Worm (Caenorhabditis elegans) whole organism, L4 larva: ENCODE measurements around the gene Y116A8C.37.

Experiments used
- D1046.2 ChIP-seq: fragments of 200-800 bp; sonication (Bioruptor generic); IDR thresholded peaks from 2 replicates; pipeline ENCODE4 v1.3.6; 2022; ENCODE audit warnings: missing genetic modification characterization, missing compliant biosample characterization
- Y105C5A.15 ChIP-seq: fragments of 200-800 bp; sonication (Bioruptor generic); IDR thresholded peaks from 2 replicates; pipeline ENCODE4 v1.3.6; 2022; ENCODE audit warnings: missing genetic modification characterization, missing compliant biosample characterization
- Y48G9A.11 ChIP-seq: fragments of 200-800 bp; sonication (Bioruptor generic); IDR thresholded peaks from 2 replicates; pipeline ENCODE4 v1.3.6; 2022; ENCODE audit warnings: missing genetic modification reagents, missing genetic modification characterization, missing compliant biosample characterization
- Y75B8A.6 ChIP-seq: fragments of 200-800 bp; sonication (Bioruptor generic); IDR thresholded peaks from 2 replicates; pipeline ENCODE4 v1.3.6; 2022; ENCODE audit warnings: missing genetic modification reagents, missing genetic modification characterization, missing compliant biosample characterization
- ZK337.2 ChIP-seq: fragments of 200-800 bp; sonication (Bioruptor generic); IDR thresholded peaks from 2 replicates; pipeline ENCODE4 v1.3.6; 2022; ENCODE audit warnings: missing genetic modification reagents, missing genetic modification characterization, missing compliant biosample characterization
- aly-2 ChIP-seq: sonication (generic microtip); optimal IDR thresholded peaks from 2 replicates; lab custom pipeline; 2018; ENCODE audit warnings: missing biosample characterization, missing genetic modification characterization
- ama-1 ChIP-seq: fragments of 150-350 bp; optimal IDR thresholded peaks from 2 replicates; lab custom pipeline; 2014; ENCODE audit warnings: inconsistent platforms, mixed read lengths
- arid-1 ChIP-seq: fragments of 200-800 bp; sonication (Bioruptor generic); conservative IDR thresholded peaks from 2 replicates; pipeline ENCODE4 v1.3.6; 2022; ENCODE audit warnings: missing genetic modification reagents, missing genetic modification characterization, missing compliant biosample characterization
- attf-4 ChIP-seq: sonication (generic microtip); optimal IDR thresholded peaks from 3 replicates; lab custom pipeline; 2017; ENCODE audit warnings: missing biosample characterization, missing genetic modification characterization
- ceh-44 ChIP-seq: fragments of 200-800 bp; sonication (Bioruptor generic); IDR thresholded peaks from 2 replicates; pipeline ENCODE4 v1.3.6; 2022; ENCODE audit warnings: missing genetic modification reagents, missing genetic modification characterization, missing compliant biosample characterization
- ctbp-1 ChIP-seq: fragments of 200-800 bp; sonication (Bioruptor generic); IDR thresholded peaks from 2 replicates; pipeline ENCODE4 v1.3.6; 2022; ENCODE audit warnings: missing genetic modification reagents, missing genetic modification characterization, missing compliant biosample characterization
- daf-12 ChIP-seq: fragments of 150-350 bp; optimal IDR thresholded peaks from 2 replicates; lab custom pipeline; 2014; ENCODE audit warnings: missing biosample characterization, missing genetic modification reagents, missing genetic modification characterization
- fkh-10 ChIP-seq: fragments of 150-350 bp; optimal IDR thresholded peaks from 2 replicates; lab custom pipeline; 2014; ENCODE audit warnings: missing biosample characterization, missing genetic modification reagents, missing genetic modification characterization
- hif-1 ChIP-seq, 2 experiments: sonication (generic microtip); optimal IDR thresholded peaks; 2 replicates each; lab custom pipeline; 2016 to 2017; ENCODE audit warnings: missing compliant biosample characterization in 2 of 2, missing genetic modification characterization in 2 of 2, missing genetic modification reagents in 2 of 2, missing genotype in 2 of 2, mild to moderate bottlenecking in 1 of 2
- hlh-11 ChIP-seq: fragments of 200-800 bp; sonication (Bioruptor generic); optimal IDR thresholded peaks from 2 replicates; lab custom pipeline; 2018; ENCODE audit warnings: mild to moderate bottlenecking, missing genetic modification characterization, missing compliant biosample characterization
- hlh-30 ChIP-seq: sonication (generic microtip); optimal IDR thresholded peaks from 2 replicates; lab custom pipeline; 2017; ENCODE audit warnings: antibody characterized with exemption, mild to moderate bottlenecking, missing genetic modification characterization, missing compliant biosample characterization; ENCODE audit not compliant: insufficient read depth
- lim-7 ChIP-seq: fragments of 200-800 bp; sonication (Bioruptor generic); IDR thresholded peaks from 2 replicates; pipeline ENCODE4 v1.3.6; 2022; ENCODE audit warnings: missing genetic modification characterization, missing compliant biosample characterization
- lin-1 ChIP-seq: fragments of 200-800 bp; sonication (Bioruptor generic); IDR thresholded peaks from 2 replicates; pipeline ENCODE4 v1.3.6; 2022; ENCODE audit warnings: missing genetic modification reagents, missing genetic modification characterization, missing compliant biosample characterization
- lin-13 ChIP-seq: fragments of 150-350 bp; optimal IDR thresholded peaks from 2 replicates; lab custom pipeline; 2014; ENCODE audit warnings: missing biosample characterization, missing genetic modification reagents, missing genetic modification characterization
- lin-29 ChIP-seq: fragments of 200-800 bp; sonication (Bioruptor generic); IDR thresholded peaks from 2 replicates; pipeline ENCODE4 v1.3.6; 2022; ENCODE audit warnings: missing genetic modification reagents, missing genetic modification characterization, missing compliant biosample characterization
- lin-39 ChIP-seq: fragments of 150-350 bp; optimal IDR thresholded peaks from 2 replicates; lab custom pipeline; 2014; ENCODE audit warnings: missing biosample characterization, missing genetic modification reagents, missing genetic modification characterization
- lir-3 ChIP-seq: sonication (generic microtip); optimal IDR thresholded peaks from 2 replicates; lab custom pipeline; 2016; ENCODE audit warnings: mild to moderate bottlenecking, missing genetic modification characterization, missing compliant biosample characterization
- madf-9 ChIP-seq: fragments of 200-800 bp; sonication (Bioruptor generic); conservative IDR thresholded peaks from 2 replicates; pipeline ENCODE4 v1.3.6; 2022; ENCODE audit warnings: missing genetic modification reagents, missing genetic modification characterization, missing compliant biosample characterization
- mdt-29 ChIP-seq: fragments of 200-800 bp; sonication (Bioruptor generic); IDR thresholded peaks from 2 replicates; pipeline ENCODE4 v1.3.6; 2022; ENCODE audit warnings: missing genetic modification reagents, missing genetic modification characterization, missing compliant biosample characterization
- mep-1 ChIP-seq: fragments of 150-350 bp; sonication (generic microtip); optimal IDR thresholded peaks from 3 replicates; lab custom pipeline; 2014; ENCODE audit warnings: missing biosample characterization, missing genetic modification characterization
- nhr-10 ChIP-seq: fragments of 150-350 bp; optimal IDR thresholded peaks from 2 replicates; lab custom pipeline; 2014; ENCODE audit warnings: missing biosample characterization, missing genetic modification characterization
- nhr-6 ChIP-seq: fragments of 150-350 bp; optimal IDR thresholded peaks from 2 replicates; lab custom pipeline; 2014; ENCODE audit warnings: missing biosample characterization, missing genetic modification characterization
- nhr-76 ChIP-seq: fragments of 150-350 bp; optimal IDR thresholded peaks from 2 replicates; lab custom pipeline; 2014; ENCODE audit warnings: missing biosample characterization, missing genetic modification characterization
- nhr-77 ChIP-seq: fragments of 150-350 bp; optimal IDR thresholded peaks from 2 replicates; lab custom pipeline; 2014; ENCODE audit warnings: missing biosample characterization, missing genetic modification characterization
- saeg-2 ChIP-seq: fragments of 200-800 bp; sonication (Bioruptor generic); IDR thresholded peaks from 2 replicates; pipeline ENCODE4 v1.3.6; 2022; ENCODE audit warnings: missing genetic modification reagents, missing genetic modification characterization, missing compliant biosample characterization
- set-16 ChIP-seq: fragments of 200-800 bp; sonication (Bioruptor generic); IDR thresholded peaks from 2 replicates; pipeline ENCODE4 v1.3.6; 2022; ENCODE audit warnings: missing genetic modification reagents, missing genetic modification characterization, missing compliant biosample characterization
- snpc-1.2 ChIP-seq: fragments of 200-800 bp; sonication (Bioruptor generic); IDR thresholded peaks from 2 replicates; pipeline ENCODE4 v1.3.6; 2022; ENCODE audit warnings: missing genetic modification reagents, missing genetic modification characterization, missing compliant biosample characterization
- tag-97 ChIP-seq: fragments of 200-800 bp; sonication (Bioruptor generic); IDR thresholded peaks from 2 replicates; pipeline ENCODE4 v1.3.6; 2022; ENCODE audit warnings: missing genetic modification characterization, missing compliant biosample characterization
- tra-1 ChIP-seq: fragments of 200-800 bp; sonication (Bioruptor generic); IDR thresholded peaks from 2 replicates; pipeline ENCODE4 v1.3.6; 2022; ENCODE audit warnings: missing genetic modification reagents, missing genetic modification characterization, missing compliant biosample characterization
- unc-130 ChIP-seq: sonication (generic microtip); optimal IDR thresholded peaks from 2 replicates; lab custom pipeline; 2016; ENCODE audit warnings: missing genetic modification reagents, missing genetic modification characterization, missing compliant biosample characterization
- unc-62 ChIP-seq, 3 experiments: fragments of 150-350 bp in 1 of 3; sonication (generic microtip); optimal IDR thresholded peaks in 2 of 3; peaks in 1 of 3; 1 replicate in 1 of 3; 2 replicates in 2 of 3; lab custom pipeline; 2014 to 2017; ENCODE audit warnings: missing biosample characterization in 3 of 3, missing genetic modification characterization in 3 of 3, missing genetic modification reagents in 3 of 3, missing genotype in 1 of 3
- vab-7 ChIP-seq: fragments of 200-800 bp; sonication (Bioruptor generic); IDR thresholded peaks from 2 replicates; pipeline ENCODE4 v1.3.6; 2022; ENCODE audit warnings: missing genetic modification reagents, missing genetic modification characterization, missing compliant biosample characterization
- zfp-2 ChIP-seq: sonication (generic microtip); optimal IDR thresholded peaks from 2 replicates; lab custom pipeline; 2016; ENCODE audit warnings: mild to moderate bottlenecking, missing genetic modification characterization, missing compliant biosample characterization
- zip-2 ChIP-seq: fragments of 150-350 bp; optimal IDR thresholded peaks from 2 replicates; lab custom pipeline; 2014; ENCODE audit warnings: missing biosample characterization, missing genetic modification characterization
- ztf-11 ChIP-seq: fragments of 150-350 bp; optimal IDR thresholded peaks from 2 replicates; lab custom pipeline; 2014; ENCODE audit warnings: missing biosample characterization, missing genetic modification characterization

Gene Y116A8C.37

DNA sequence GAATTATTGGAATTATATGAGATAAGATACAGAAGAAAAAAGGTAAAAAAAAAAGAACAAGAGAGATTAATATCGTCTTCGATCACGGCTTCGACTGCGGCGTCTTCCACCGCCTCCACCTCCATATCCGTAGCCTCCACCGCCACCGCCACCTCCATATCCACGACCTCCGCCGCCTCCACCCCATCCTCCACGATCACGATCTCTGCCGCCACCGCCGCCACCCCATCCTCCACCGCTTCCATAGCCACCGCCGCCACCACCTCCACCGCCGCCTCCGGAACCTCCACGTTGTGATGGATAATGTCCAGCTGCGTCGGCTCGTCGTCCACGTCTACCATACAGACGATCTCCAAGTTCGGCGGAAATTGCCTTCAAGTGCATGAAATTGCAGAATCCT, 14.1 kb downstream of the Y116A8C.37 start:
- TF ChIP-seq lin-39 (tag; lab: Kevin White, UChicago), result no peak
- TF ChIP-seq set-16 (GFP tag; lab: Robert Waterston, UW), result peak; percentile 98
- no peak for TF ChIP-seq tra-1
- no peak for TF ChIP-seq daf-12 (tag; lab: Kevin White, UChicago)
- no peak for TF ChIP-seq mep-1
- TF ChIP-seq tag-97 (GFP tag; lab: Robert Waterston, UW), result no peak
- TF ChIP-seq mdt-29 (GFP tag; lab: Robert Waterston, UW), result 0 out of 2 replicates have a peak, but pooled peaks have one; percentile 1
- TF ChIP-seq fkh-10 (GFP tag; lab: Kevin White, UChicago), result no peak
- no peak for TF ChIP-seq unc-130
- no peak for TF ChIP-seq hif-1 (tag; optimal IDR thresholded peaks at IDR 0.05; lab: Kevin White, UChicago)
- no peak for TF ChIP-seq lir-3 (tag; lab: Kevin White, UChicago)
- TF ChIP-seq, all 104 proteins: peak for 2

ce11 chrIV:17116345-17116744, 14.6 kb downstream of the Y116A8C.37 start, which contains the start of gene cyn-13:
TSS of gene cyn-13 (minus strand) at chrIV:17116657.
- TF ChIP-seq ztf-11 (tag; lab: Kevin White, UChicago) (no peak), ceh-44 (GFP tag; lab: Robert Waterston, UW) (no peak), mdt-29 (GFP tag; lab: Robert Waterston, UW) (0 out of 2 replicates have a peak, but pooled peaks have one; percentile 12), ama-1 (peak; percentile 73), lim-7 (GFP tag; lab: Robert Waterston, UW) (0 out of 2 replicates have a peak, but pooled peaks have one; percentile 53), D1046.2 (GFP tag; lab: Robert Waterston, UW) (0 out of 2 replicates have a peak, but pooled peaks have one; percentile 54), Y48G9A.11 (peak; percentile 47; the same call in 1 of the 2 replicates), nhr-77 (tag; lab: Kevin White, UChicago) (no peak), snpc-1.2 (GFP tag; lab: Robert Waterston, UW) (peak; percentile 22; the same call in 1 of the 2 replicates)
- TF ChIP-seq, all 104 proteins: peak for 6

ce11 chrIV:17111813-17112212, 19.1 kb downstream of the Y116A8C.37 start, which contains the start of gene Y116A8C.33:
TSS of gene Y116A8C.33 (plus strand) at chrIV:17112113.
- no peak for TF ChIP-seq lin-29 (GFP tag; lab: Robert Waterston, UW)
- TF ChIP-seq saeg-2, result no peak

ce11 chrIV:17110882-17111281, 20.1 kb downstream of the Y116A8C.37 start, which contains the start of gene sfa-1:
TSS of gene sfa-1 (minus strand) at chrIV:17110982.
- TF ChIP-seq unc-62 (GFP tag; optimal IDR thresholded peaks at IDR 0.05 in 1 of 2; lab: Kevin White, UChicago) (no peak), unc-62 (tag; optimal IDR thresholded peaks at IDR 0.05; lab: Kevin White, UChicago) (no peak), ZK337.2 (no peak), tag-97 (GFP tag; lab: Robert Waterston, UW) (no peak), Y48G9A.11 (no peak), lim-7 (GFP tag; lab: Robert Waterston, UW) (no peak), ztf-11 (tag; lab: Kevin White, UChicago) (no peak), nhr-76 (tag; lab: Kevin White, UChicago) (no peak), nhr-10 (tag; lab: Kevin White, UChicago) (no peak), lir-3 (tag; lab: Kevin White, UChicago) (no peak), snpc-1.2 (GFP tag; lab: Robert Waterston, UW) (no peak), madf-9 (no peak)

- TF ChIP-seq ctbp-1 (GFP tag; lab: Robert Waterston, UW) (no peak), hlh-30 (tag; lab: Kevin White, UChicago) (no peak), aly-2 (tag; lab: Kevin White, UChicago) (no peak), zip-2 (tag; lab: Kevin White, UChicago) (no peak), attf-4 (tag; lab: Kevin White, UChicago) (no peak), mep-1 (no peak), Y105C5A.15 (GFP tag; lab: Robert Waterston, UW) (no peak), vab-7 (GFP tag; lab: Robert Waterston, UW) (no peak), hlh-11 (tag; lab: Kevin White, UChicago) (no peak), lin-13 (GFP tag; lab: Kevin White, UChicago) (no peak), lin-1 (no peak), nhr-6 (tag; lab: Kevin White, UChicago) (no peak), Y75B8A.6 (GFP tag; lab: Robert Waterston, UW) (no peak), zfp-2 (tag; lab: Kevin White, UChicago) (no peak), D1046.2 (GFP tag; lab: Robert Waterston, UW) (no peak), tag-97 (GFP tag; lab: Robert Waterston, UW) (no peak), ztf-11 (tag; lab: Kevin White, UChicago) (no peak), arid-1 (GFP tag; lab: Robert Waterston, UW) (no peak)
- TF ChIP-seq, all 104 proteins: peak for 0
Observed at ce11 chrIV:17109436-17109835, 21.5 kb downstream of the Y116A8C.37 start.
